Fruit fly (Drosophila melanogaster): ENCODE data around the gene Npc2c.

The Npc2c gene

DNA sequence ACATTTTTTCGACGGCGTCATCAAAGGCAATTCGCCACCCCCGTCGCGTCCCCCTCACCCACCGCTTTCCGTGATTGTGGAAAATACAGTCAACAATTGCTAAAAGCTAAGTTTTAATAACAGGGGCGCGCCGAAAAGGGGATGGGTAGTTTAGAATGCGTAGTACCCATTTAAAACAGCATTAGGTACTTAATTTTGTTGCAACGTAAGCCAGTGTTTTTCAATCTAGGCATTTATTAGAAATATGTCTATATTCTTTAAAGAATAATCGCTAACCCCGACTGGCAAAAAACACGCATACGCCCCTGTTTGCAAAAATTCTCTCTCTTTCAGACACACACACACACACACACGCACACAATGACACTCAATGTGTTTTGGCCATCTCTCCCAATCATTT lies 24.9 kb downstream of the Npc2c start (continued):
- TF ChIP-seq CG6272 (GFP tag; IDR thresholded peaks at IDR 0.05) (0 out of 2 replicates have a peak, but pooled peaks have one; percentile 6), CG12155 (GFP tag; optimal IDR thresholded peaks at IDR 0.05) (peak; percentile 52), HLH3B (GFP tag; IDR thresholded peaks at IDR 0.05) (peak; percentile 14; the same call in 1 of the 2 replicates), CG17361 (GFP tag; IDR thresholded peaks at IDR 0.05) (0 out of 3 replicates have a peak, but pooled peaks have one; percentile 11), CG5180 (GFP tag; optimal IDR thresholded peaks at IDR 0.05) (no peak), Atf-2 (GFP tag; optimal IDR thresholded peaks at IDR 0.05) (no peak), MBD-R2 (GFP tag; IDR thresholded peaks at IDR 0.05) (peak; percentile 38; the same call in 1 of the 2 replicates), CG4617 (GFP tag; optimal IDR thresholded peaks at IDR 0.05; ENCODE audit: borderline replicate concordance) (no peak), H15 (GFP tag; IDR thresholded peaks at IDR 0.05) (0 out of 3 replicates have a peak, but pooled peaks have one; percentile 45), CG3847 (GFP tag; IDR thresholded peaks at IDR 0.05) (peak; percentile 50), CG17385 (GFP tag; optimal IDR thresholded peaks at IDR 0.05) (no peak), bigmax (GFP tag; optimal IDR thresholded peaks at IDR 0.05) (no peak), ham (GFP tag; IDR thresholded peaks at IDR 0.05) (no peak), zen (tag; optimal IDR thresholded peaks at IDR 0.05) (no peak), her (GFP tag; optimal IDR thresholded peaks at IDR 0.05) (peak; percentile 7), tll (GFP tag; optimal IDR thresholded peaks at IDR 0.05) (no peak), caup (GFP tag; optimal IDR thresholded peaks at IDR 0.05; ENCODE audit: severe bottlenecking) (peak; percentile 70), Dip3 (GFP tag; optimal IDR thresholded peaks at IDR 0.05) (peak; percentile 71), schlank (tag; optimal IDR thresholded peaks at IDR 0.05) (peak; percentile 68), klu (GFP tag; IDR thresholded peaks at IDR 0.05) (no peak), Asciz (GFP tag; optimal IDR thresholded peaks at IDR 0.05) (no peak), CG11696 (GFP tag; IDR thresholded peaks at IDR 0.05) (no peak), CG6654 (GFP tag; optimal IDR thresholded peaks at IDR 0.05) (peak; percentile 16), CG9437 (GFP tag; optimal IDR thresholded peaks at IDR 0.05) (no peak), CG12391 (tag; optimal IDR thresholded peaks at IDR 0.05) (peak; percentile 25), Nf-YA (GFP tag; IDR thresholded peaks at IDR 0.05) (peak; percentile 21; the same call in 1 of the 2 replicates), CG4404 (GFP tag; IDR thresholded peaks at IDR 0.05) (peak; percentile 62), fu2 (GFP tag; optimal IDR thresholded peaks at IDR 0.05) (peak; percentile 63), CG2678 (tag; optimal IDR thresholded peaks at IDR 0.05) (peak; percentile 70), Xrp1 (GFP tag; IDR thresholded peaks at IDR 0.05) (peak; percentile 19; the same call in 1 of the 2 replicates), chif (GFP tag; optimal IDR thresholded peaks at IDR 0.05) (no peak), gsb-n (tag; optimal IDR thresholded peaks at IDR 0.05) (no peak), CG6765 (GFP tag; optimal IDR thresholded peaks at IDR 0.05) (no peak), jigr1 (GFP tag; IDR thresholded peaks at IDR 0.05) (no peak; the same call in 2 of the 3 replicates), vvl (GFP tag; IDR thresholded peaks at IDR 0.05) (peak; percentile 62), Mad (GFP tag; optimal IDR thresholded peaks at IDR 0.05) (no peak), tio (GFP tag; optimal IDR thresholded peaks at IDR 0.05) (no peak), CG11247 (GFP tag; IDR thresholded peaks at IDR 0.05) (peak; percentile 64), sob (GFP tag; IDR thresholded peaks at IDR 0.05) (peak; percentile 53), nau (GFP tag; optimal IDR thresholded peaks at IDR 0.05) (no peak), zfh2 (GFP tag; optimal IDR thresholded peaks at IDR 0.05) (peak; percentile 83), CG11085 (GFP tag; IDR thresholded peaks at IDR 0.05) (no peak; the same call in 1 of the 2 replicates), CG11560 (tag; IDR thresholded peaks at IDR 0.05) (no peak; the same call in 2 of the 3 replicates), E2f1 (GFP tag; IDR thresholded peaks at IDR 0.05) (peak; percentile 41; the same call in 1 of the 2 replicates), CG11504 (tag; optimal IDR thresholded peaks at IDR 0.05) (peak; percentile 42), Drgx (GFP tag; IDR thresholded peaks at IDR 0.05) (no peak), Meics (GFP tag; optimal IDR thresholded peaks at IDR 0.05) (peak; percentile 79), HmgZ (tag; optimal IDR thresholded peaks at IDR 0.05) (peak; percentile 10), Vsx1 (GFP tag; optimal IDR thresholded peaks at IDR 0.05) (no peak), sd (tag; optimal IDR thresholded peaks at IDR 0.05) (peak; percentile 7), CG2120 (GFP tag; optimal IDR thresholded peaks at IDR 0.05) (peak; percentile 91)

All from whole organism, embryonic.